Fruit fly (Drosophila melanogaster): Measurements from ENCODE around the gene Cht7.

The Cht7 gene

dm6 chr3L:3081146-3081872, 25.4 kb downstream of the Cht7 start (continued):
- TF ChIP-seq CG14014 (GFP tag; IDR thresholded peaks at IDR 0.05) (peak; percentile 99), CG11560 (tag; IDR thresholded peaks at IDR 0.05) (peak; percentile 92), HLHmδ (GFP tag; optimal IDR thresholded peaks at IDR 0.05) (peak; percentile 31), Vsx1 (GFP tag; optimal IDR thresholded peaks at IDR 0.05) (peak; percentile 96), mam (GFP tag; optimal IDR thresholded peaks at IDR 0.05) (peak; percentile 97), dati (GFP tag; IDR thresholded peaks at IDR 0.05) (peak; percentile 96), zf30C (GFP tag; optimal IDR thresholded peaks at IDR 0.05) (peak; percentile 44), NC2β (GFP tag; optimal IDR thresholded peaks at IDR 0.05) (peak; percentile 97), CkIIα-i1 (GFP tag; IDR thresholded peaks at IDR 0.05) (peak; percentile 72; the same call in 1 of the 2 replicates), CG2202 (tag; optimal IDR thresholded peaks at IDR 0.05) (peak; percentile 98), Doc2 (GFP tag; IDR thresholded peaks at IDR 0.05) (peak; percentile 94), E2f2 (GFP tag; IDR thresholded peaks at IDR 0.05) (peak; percentile 90), CG16815 (GFP tag; optimal IDR thresholded peaks at IDR 0.05) (peak; percentile 97), CG11456 (GFP tag; IDR thresholded peaks at IDR 0.05) (peak; percentile 98), CG18262 (tag; optimal IDR thresholded peaks at IDR 0.05) (peak; percentile 97), CG13775 (GFP tag; optimal IDR thresholded peaks at IDR 0.05) (peak; percentile 98), pros (GFP tag; optimal IDR thresholded peaks at IDR 0.05) (peak; percentile 45), Mrtf (GFP tag; IDR thresholded peaks at IDR 0.05) (peak; percentile 97; the same call in 2 of the 3 replicates), HHEX (GFP tag; optimal IDR thresholded peaks at IDR 0.05) (peak; percentile 99), trem (tag; optimal IDR thresholded peaks at IDR 0.05) (peak; percentile 96), kah (GFP tag; optimal IDR thresholded peaks at IDR 0.05) (peak; percentile 96), CG4854 (GFP tag; optimal IDR thresholded peaks at IDR 0.05) (peak; percentile 97), Lpt (GFP tag; optimal IDR thresholded peaks at IDR 0.05) (no peak), Sry-β (GFP tag; optimal IDR thresholded peaks at IDR 0.05) (peak; percentile 64), CrebB (tag; optimal IDR thresholded peaks at IDR 0.05) (peak; percentile 99), pan (optimal IDR thresholded peaks at IDR 0.05) (no peak), pan (GFP tag; optimal IDR thresholded peaks at IDR 0.05 in 1 of 2, IDR thresholded peaks at IDR 0.05 in 1 of 2) (peak in 1 of 2 experiments; percentile 99), CG16779 (GFP tag; IDR thresholded peaks at IDR 0.05) (peak; percentile 97), corto (GFP tag; optimal IDR thresholded peaks at IDR 0.05) (peak; percentile 99), tio (GFP tag; optimal IDR thresholded peaks at IDR 0.05) (peak; percentile 97), stwl (tag; optimal IDR thresholded peaks at IDR 0.05) (peak; percentile 68), lov (optimal IDR thresholded peaks at IDR 0.05) (no peak), lov (GFP tag; IDR thresholded peaks at IDR 0.05) (peak; percentile 97), twi (tag; optimal IDR thresholded peaks at IDR 0.05) (peak; percentile 90), CG1233 (GFP tag; optimal IDR thresholded peaks at IDR 0.05) (peak; percentile 97), HLH54F (GFP tag; optimal IDR thresholded peaks at IDR 0.05) (peak; percentile 97), ro (GFP tag; IDR thresholded peaks at IDR 0.05) (peak; percentile 93), CG1602 (GFP tag; optimal IDR thresholded peaks at IDR 0.05) (peak; percentile 97), sob (GFP tag; IDR thresholded peaks at IDR 0.05) (peak; percentile 99), CG9727 (GFP tag; optimal IDR thresholded peaks at IDR 0.05) (peak; percentile 98), CG3163 (GFP tag; optimal IDR thresholded peaks at IDR 0.05) (peak; percentile 78), CG17186 (GFP tag; optimal IDR thresholded peaks at IDR 0.05) (peak; percentile 86), ranshi (GFP tag; IDR thresholded peaks at IDR 0.05) (peak; percentile 99), CG10565 (GFP tag; optimal IDR thresholded peaks at IDR 0.05) (peak; percentile 91), mirr (GFP tag; optimal IDR thresholded peaks at IDR 0.05) (peak; percentile 97), CG4282 (GFP tag; optimal IDR thresholded peaks at IDR 0.05) (peak; percentile 96), CG15479 (GFP tag; optimal IDR thresholded peaks at IDR 0.05) (peak; percentile 19), chinmo (GFP tag; IDR thresholded peaks at IDR 0.05; ENCODE audit: partially characterized antibody) (peak; percentile 85; the same call in 2 of the 4 replicates), hbn (GFP tag; IDR thresholded peaks at IDR 0.05; ENCODE audit: partially characterized antibody) (0 out of 2 replicates have a peak, but pooled peaks have one; percentile 29), Atf-2 (GFP tag; optimal IDR thresholded peaks at IDR 0.05) (peak; percentile 95)

Data from whole organism, embryonic.